Worm (Caenorhabditis elegans) whole organism, L4/young adult: Measurements from ENCODE around the gene F38A5.22.

ENCODE experiments used
- W03F9.2 ChIP-seq: fragments of 150-350 bp; optimal IDR thresholded peaks from 2 replicates; lab custom pipeline; 2014; ENCODE audit warnings: missing biosample characterization, missing genetic modification characterization
- dao-5 ChIP-seq: sonication (generic microtip); optimal IDR thresholded peaks from 2 replicates; lab custom pipeline; 2016; ENCODE audit warnings: missing genotype, missing genetic modification characterization, moderate library complexity, missing compliant biosample characterization
- him-1 ChIP-seq: sonication (generic microtip); optimal IDR thresholded peaks from 2 replicates; lab custom pipeline; 2016; ENCODE audit warnings: missing genotype, missing genetic modification reagents, missing genetic modification characterization, missing compliant biosample characterization

- TF ChIP-seq W03F9.2 (no peak), him-1 (tag; lab: Kevin White, UChicago) (no peak), dao-5 (no peak)
Measured at ce11 chrIV:6603549-6603948, 7.8 kb upstream of the F38A5.22 start.
